Fruit fly (Drosophila melanogaster): ENCODE data around the gene Epp.

The Epp gene

dm6 chr3R:23958091-23958838 lies 34.5 kb downstream of the Epp start, which contains the start of the genes GluProRS and AP-1sigma:
Gene GluProRS, minus strand, starts transcription at chr3R:23958391.
Gene AP-1sigma, plus strand, starts transcription at chr3R:23958651.
- TF ChIP-seq CG8478 (optimal IDR thresholded peaks at IDR 0.05) (no peak), pan (optimal IDR thresholded peaks at IDR 0.05) (no peak), psq (optimal IDR thresholded peaks at IDR 0.05) (no peak), EcR (GFP tag; optimal IDR thresholded peaks at IDR 0.05) (no peak), Dll (optimal IDR thresholded peaks at IDR 0.05) (no peak), usp (GFP tag; optimal IDR thresholded peaks at IDR 0.05) (no peak)

- TF ChIP-seq psq (optimal IDR thresholded peaks at IDR 0.05) (no peak), usp (GFP tag; optimal IDR thresholded peaks at IDR 0.05) (no peak), EcR (GFP tag; optimal IDR thresholded peaks at IDR 0.05) (no peak), CG8478 (optimal IDR thresholded peaks at IDR 0.05) (no peak), pan (optimal IDR thresholded peaks at IDR 0.05) (no peak), Dll (optimal IDR thresholded peaks at IDR 0.05) (no peak)
Observed at dm6 chr3R:23955380-23955779, 37.3 kb downstream of the Epp start.

dm6 chr3R:23948466-23949413 lies 44.0 kb downstream of the Epp start:
- TF ChIP-seq CG8478 (optimal IDR thresholded peaks at IDR 0.05) (no peak), Dll (optimal IDR thresholded peaks at IDR 0.05) (peak; percentile 56)

- TF ChIP-seq EcR (GFP tag; optimal IDR thresholded peaks at IDR 0.05) (no peak), CG8478 (optimal IDR thresholded peaks at IDR 0.05) (no peak)
Observed at dm6 chr3R:23948324-23948465, 44.5 kb downstream of the Epp start, which contains the start of gene CG12268. Gene CG12268, minus strand, starts transcription at chr3R:23948424.

- TF ChIP-seq pan (optimal IDR thresholded peaks at IDR 0.05) (no peak), CG8478 (optimal IDR thresholded peaks at IDR 0.05) (no peak), Dll (optimal IDR thresholded peaks at IDR 0.05) (no peak), usp (GFP tag; optimal IDR thresholded peaks at IDR 0.05) (no peak), psq (optimal IDR thresholded peaks at IDR 0.05) (no peak), EcR (GFP tag; optimal IDR thresholded peaks at IDR 0.05) (no peak)
Observed at dm6 chr3R:23947002-23947401, 45.7 kb downstream of the Epp start.

dm6 chr3R:23943843-23944356 lies 48.8 kb downstream of the Epp start:
- TF ChIP-seq pan (optimal IDR thresholded peaks at IDR 0.05) (no peak), Dll (optimal IDR thresholded peaks at IDR 0.05) (no peak), usp (GFP tag; optimal IDR thresholded peaks at IDR 0.05) (no peak), psq (optimal IDR thresholded peaks at IDR 0.05) (no peak), EcR (GFP tag; optimal IDR thresholded peaks at IDR 0.05) (no peak), CG8478 (optimal IDR thresholded peaks at IDR 0.05) (no peak)

dm6 chr3R:23942965-23943413 lies 49.7 kb downstream of the Epp start, which contains the start of gene Gdh:
Gene Gdh, minus strand, starts transcription at chr3R:23943101.
- TF ChIP-seq usp (GFP tag; optimal IDR thresholded peaks at IDR 0.05) (no peak), EcR (GFP tag; optimal IDR thresholded peaks at IDR 0.05) (no peak), CG8478 (optimal IDR thresholded peaks at IDR 0.05) (no peak), pan (optimal IDR thresholded peaks at IDR 0.05) (no peak), Dll (optimal IDR thresholded peaks at IDR 0.05) (no peak), psq (optimal IDR thresholded peaks at IDR 0.05) (no peak)

dm6 chr3R:23942550-23942949 lies 50.2 kb downstream of the Epp start:
- TF ChIP-seq usp (GFP tag; optimal IDR thresholded peaks at IDR 0.05) (no peak), psq (optimal IDR thresholded peaks at IDR 0.05) (no peak), pan (optimal IDR thresholded peaks at IDR 0.05) (no peak), Dll (optimal IDR thresholded peaks at IDR 0.05) (no peak), EcR (GFP tag; optimal IDR thresholded peaks at IDR 0.05) (no peak), CG8478 (optimal IDR thresholded peaks at IDR 0.05) (no peak)

- no peak for TF ChIP-seq EcR (GFP tag; optimal IDR thresholded peaks at IDR 0.05)
- TF ChIP-seq usp (GFP tag; optimal IDR thresholded peaks at IDR 0.05), result no peak
- no peak for TF ChIP-seq CG8478 (optimal IDR thresholded peaks at IDR 0.05)
- no peak for TF ChIP-seq Dll (optimal IDR thresholded peaks at IDR 0.05)
- TF ChIP-seq psq (optimal IDR thresholded peaks at IDR 0.05), result no peak
- TF ChIP-seq pan (optimal IDR thresholded peaks at IDR 0.05), result no peak
Observed at dm6 chr3R:23941643-23942424, 50.9 kb downstream of the Epp start.

dm6 chr3R:23940840-23941364 lies 51.8 kb downstream of the Epp start:
- TF ChIP-seq Dll (optimal IDR thresholded peaks at IDR 0.05) (no peak), pan (optimal IDR thresholded peaks at IDR 0.05) (no peak), usp (GFP tag; optimal IDR thresholded peaks at IDR 0.05) (no peak), EcR (GFP tag; optimal IDR thresholded peaks at IDR 0.05) (no peak), psq (optimal IDR thresholded peaks at IDR 0.05) (no peak), CG8478 (optimal IDR thresholded peaks at IDR 0.05) (no peak)

Data from whole organism.